Worm (Caenorhabditis elegans): ENCODE measurements around the gene snx-13.
"Not testable (repeated sequence)": the region's sequence is repeated elsewhere in the genome, so short reads cannot be mapped to it uniquely, and the experiment has no call there.

Gene snx-13

ce11 chrIV:17078649-17079048 lies 8.6 kb downstream of the snx-13 start, which contains the start of gene Y116A8C.25:
Gene Y116A8C.25, minus strand, starts transcription at chrIV:17078749.
- TF ChIP-seq sem-2 (GFP tag; optimal IDR thresholded peaks at IDR 0.05) (no peak), hlh-1 (tag; optimal IDR thresholded peaks at IDR 0.05) (no peak), mep-1 (tag; optimal IDR thresholded peaks at IDR 0.05) (no peak), cnd-1 (tag; optimal IDR thresholded peaks at IDR 0.05) (no peak), flh-1 (GFP tag; optimal IDR thresholded peaks at IDR 0.05) (no peak), nhr-12 (tag; optimal IDR thresholded peaks at IDR 0.05) (no peak), elt-1 (tag; optimal IDR thresholded peaks at IDR 0.05; ENCODE audit: borderline replicate concordance, insufficient read depth) (no peak), ces-1 (GFP tag; optimal IDR thresholded peaks at IDR 0.05) (no peak)

ce11 chrIV:17070791-17071190 lies 16.4 kb downstream of the snx-13 start, which contains the start of gene Y116A8C.24:
Gene Y116A8C.24, minus strand, starts transcription at chrIV:17070891.
- not testable (repeated sequence) for TF ChIP-seq elt-3 (tag; optimal IDR thresholded peaks at IDR 0.05); bed-3 (GFP tag; optimal IDR thresholded peaks at IDR 0.05); hlh-1 (tag; optimal IDR thresholded peaks at IDR 0.05)

- not testable (repeated sequence) for TF ChIP-seq mep-1 (tag; optimal IDR thresholded peaks at IDR 0.05); ceh-83 (GFP tag; optimal IDR thresholded peaks at IDR 0.05); nhr-2 (tag; optimal IDR thresholded peaks at IDR 0.05)
Observed at ce11 chrIV:17064937-17065336, 22.3 kb downstream of the snx-13 start, which contains the start of gene Y116A8C.465. Gene Y116A8C.465, plus strand, starts transcription at chrIV:17065237.

ce11 chrIV:17063700-17064099 lies 23.5 kb downstream of the snx-13 start, which contains the start of gene Y116A8C.467:
Gene Y116A8C.467, minus strand, starts transcription at chrIV:17063800.
- not testable (repeated sequence) for TF ChIP-seq nhr-28, mab-5, nhr-237 (tag; optimal IDR thresholded peaks at IDR 0.05)

- no peak for TF ChIP-seq ceh-83 (GFP tag; optimal IDR thresholded peaks at IDR 0.05)
- TF ChIP-seq pha-4 (tag; optimal IDR thresholded peaks at IDR 0.05): no peak
- no peak for TF ChIP-seq lsy-2 (tag; optimal IDR thresholded peaks at IDR 0.05)
- TF ChIP-seq M03D4.4 (tag; optimal IDR thresholded peaks at IDR 0.05): no peak
- no peak for TF ChIP-seq ceh-39 (tag; optimal IDR thresholded peaks at IDR 0.05)
- TF ChIP-seq ces-1 (GFP tag; optimal IDR thresholded peaks at IDR 0.05): no peak
- TF ChIP-seq unc-62 (GFP tag; optimal IDR thresholded peaks at IDR 0.05): no peak
- TF ChIP-seq nhr-28 (tag; optimal IDR thresholded peaks at IDR 0.05): no peak
- TF ChIP-seq snpc-4 (tag; optimal IDR thresholded peaks at IDR 0.05): no peak
- no peak for TF ChIP-seq unc-39 (tag; optimal IDR thresholded peaks at IDR 0.05)
- TF ChIP-seq lin-13 (tag; optimal IDR thresholded peaks at IDR 0.05): no peak
- TF ChIP-seq lin-32 (GFP tag; optimal IDR thresholded peaks at IDR 0.05): no peak
- no peak for TF ChIP-seq mls-2 (tag; optimal IDR thresholded peaks at IDR 0.05)
- TF ChIP-seq blmp-1 (tag; optimal IDR thresholded peaks at IDR 0.05): no peak
Observed at ce11 chrIV:17058036-17058435, 29.2 kb downstream of the snx-13 start, which contains the start of gene Y116A8C.44. Gene Y116A8C.44, minus strand, starts transcription at chrIV:17058136.

ce11 chrIV:17053261-17053660 lies 34.0 kb downstream of the snx-13 start, which contains the start of gene Y116A8C.23:
Gene Y116A8C.23, plus strand, starts transcription at chrIV:17053561.
- no peak for TF ChIP-seq elt-3 (tag; optimal IDR thresholded peaks at IDR 0.05)
- TF ChIP-seq unc-120 (tag; optimal IDR thresholded peaks at IDR 0.05; ENCODE audit: poor library complexity, severe bottlenecking): no peak
- TF ChIP-seq lin-13 (tag; optimal IDR thresholded peaks at IDR 0.05): no peak
- TF ChIP-seq flh-1 (GFP tag; optimal IDR thresholded peaks at IDR 0.05): no peak
- no peak for TF ChIP-seq nhr-76 (tag; optimal IDR thresholded peaks at IDR 0.05)
- TF ChIP-seq bed-3 (GFP tag; optimal IDR thresholded peaks at IDR 0.05): no peak
- no peak for TF ChIP-seq sptf-1 (tag; optimal IDR thresholded peaks at IDR 0.05)
- TF ChIP-seq M03D4.4 (tag; optimal IDR thresholded peaks at IDR 0.05): no peak
- no peak for TF ChIP-seq ztf-11 (tag; optimal IDR thresholded peaks at IDR 0.05)
- TF ChIP-seq snpc-4 (tag; optimal IDR thresholded peaks at IDR 0.05): no peak
- TF ChIP-seq mls-2 (tag; optimal IDR thresholded peaks at IDR 0.05): no peak
- TF ChIP-seq unc-39 (tag; optimal IDR thresholded peaks at IDR 0.05): no peak
- no peak for TF ChIP-seq ham-2 (GFP tag; optimal IDR thresholded peaks at IDR 0.05)
- TF ChIP-seq lsy-2 (tag; optimal IDR thresholded peaks at IDR 0.05): no peak
- TF ChIP-seq nhr-2 (tag; optimal IDR thresholded peaks at IDR 0.05): no peak
- TF ChIP-seq tbx-8 (GFP tag; optimal IDR thresholded peaks at IDR 0.05): no peak
- TF ChIP-seq mab-5 (tag; optimal IDR thresholded peaks at IDR 0.05): no peak
- TF ChIP-seq blmp-1 (tag; optimal IDR thresholded peaks at IDR 0.05): no peak
- TF ChIP-seq hlh-1 (tag; optimal IDR thresholded peaks at IDR 0.05): no peak

All from whole organism, mixed stage, embryonic.